Worm (Caenorhabditis elegans) whole organism, early embryonic: Measurements from ENCODE around the gene Y54G2A.52.

Experiments used
- ceh-36 ChIP-seq: sonication (generic microtip); optimal IDR thresholded peaks from 2 replicates; lab custom pipeline; 2016; ENCODE audit warnings: missing genetic modification characterization, inconsistent platforms, missing compliant biosample characterization
- tra-4 ChIP-seq: sonication (generic microtip); optimal IDR thresholded peaks from 2 replicates; lab custom pipeline; 2017; ENCODE audit warnings: missing genetic modification characterization, missing compliant biosample characterization

- TF ChIP-seq ceh-36 (tag; lab: Kevin White, UChicago) (no peak), tra-4 (tag; lab: Kevin White, UChicago) (no peak)
These were observed 39.8 kb upstream of the Y54G2A.52 start, which contains the start of gene Y54G2A.7 for ce11 chrIV:2838308-2838707.
